Worm (Caenorhabditis elegans) whole organism, midembryonic: ENCODE measurements around the gene pitp-1.

ENCODE experiments used
- cog-1 ChIP-seq: sonication (generic microtip); optimal IDR thresholded peaks from 2 replicates; lab custom pipeline; 2016; ENCODE audit warnings: missing genetic modification characterization, missing compliant biosample characterization
- flt-1 ChIP-seq: fragments of 200-800 bp; sonication (Bioruptor generic); IDR thresholded peaks from 2 replicates; pipeline ENCODE4 v1.3.6; 2022; ENCODE audit warnings: missing genetic modification characterization, missing compliant biosample characterization
- klf-2 ChIP-seq: fragments of 200-800 bp; sonication (Bioruptor generic); conservative IDR thresholded peaks from 2 replicates; pipeline ENCODE4 v1.3.6; 2022; ENCODE audit warnings: missing genetic modification reagents, missing genetic modification characterization, missing compliant biosample characterization
- med-1 ChIP-seq: sonication (generic microtip); optimal IDR thresholded peaks from 2 replicates; lab custom pipeline; 2017; ENCODE audit warnings: missing genetic modification characterization, mild to moderate bottlenecking, missing compliant biosample characterization, antibody characterized with exemption, missing genetic modification reagents; ENCODE audit not compliant: insufficient read depth
- tab-1 ChIP-seq: fragments of 200-800 bp; sonication (Bioruptor generic); IDR thresholded peaks from 2 replicates; pipeline ENCODE4 v1.3.6; 2022; ENCODE audit warnings: missing genetic modification characterization, missing compliant biosample characterization
- ztf-29 ChIP-seq: fragments of 200-800 bp; sonication (Bioruptor generic); IDR thresholded peaks from 2 replicates; pipeline ENCODE4 v1.3.6; 2022; ENCODE audit warnings: missing genetic modification reagents, missing genetic modification characterization, missing compliant biosample characterization

DNA sequence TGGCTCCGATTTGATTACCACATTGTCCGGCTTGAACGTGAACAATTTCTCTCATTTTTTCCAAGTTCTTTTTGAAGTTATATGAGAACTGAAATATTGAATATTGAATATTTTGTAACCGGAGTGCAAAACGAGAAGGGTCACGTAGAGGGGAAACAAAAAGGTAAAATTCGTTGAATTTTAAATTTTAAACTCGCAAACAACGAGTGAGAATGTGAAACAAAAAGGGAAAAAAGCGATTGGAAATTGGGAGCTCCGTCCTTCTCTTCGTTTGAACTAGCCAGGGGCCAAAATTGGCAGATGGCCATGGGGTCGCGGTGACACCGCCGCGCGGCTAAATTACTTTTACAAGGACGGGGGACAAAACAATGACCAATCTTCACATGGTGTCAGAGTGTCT lies 11.9 kb upstream of the pitp-1 start, which contains the start of gene ben-1:
- TF ChIP-seq cog-1 (tag; lab: Kevin White, UChicago) (no peak), tab-1 (GFP tag; lab: Robert Waterston, UW) (no peak), flt-1 (GFP tag; lab: Robert Waterston, UW) (no peak), klf-2 (GFP tag; lab: Robert Waterston, UW) (no peak), ztf-29 (GFP tag; lab: Robert Waterston, UW) (no peak), med-1 (GFP tag; lab: Kevin White, UChicago) (no peak)
